Fruit fly (Drosophila melanogaster) whole organism, embryonic: ENCODE results near the gene CG12056.

Source experiments
- B-H2 ChIP-seq: fragments of 200-800 bp; sonication (Bioruptor generic); optimal IDR thresholded peaks from 2 replicates; lab custom pipeline; 2018; ENCODE audit warnings: missing biosample characterization, mild to moderate bottlenecking, missing genetic modification characterization
- CG12744 ChIP-seq: fragments of 200-800 bp; sonication (Bioruptor generic); optimal IDR thresholded peaks from 2 replicates; lab custom pipeline; 2016; ENCODE audit warnings: missing biosample characterization, missing genetic modification characterization
- CG13624 ChIP-seq: fragments of 200-800 bp; sonication (Bioruptor generic); optimal IDR thresholded peaks from 2 replicates; lab custom pipeline; 2016; ENCODE audit warnings: missing biosample characterization, missing genetic modification characterization
- CG30403 ChIP-seq: fragments of 200-800 bp; sonication (Bioruptor generic); optimal IDR thresholded peaks from 3 replicates; lab custom pipeline; 2016; ENCODE audit warnings: missing biosample characterization, missing genetic modification characterization
- CG4328 ChIP-seq: fragments of 200-800 bp; sonication (Bioruptor generic); optimal IDR thresholded peaks from 3 replicates; lab custom pipeline; 2017; ENCODE audit warnings: missing biosample characterization, missing genetic modification reagents, missing genetic modification characterization
- CG7786 ChIP-seq: fragments of 200-800 bp; sonication (Bioruptor generic); optimal IDR thresholded peaks from 2 replicates; lab custom pipeline; 2016; ENCODE audit warnings: missing biosample characterization, missing genetic modification characterization
- CG8281 ChIP-seq: fragments of 200-800 bp; sonication (Bioruptor generic); optimal IDR thresholded peaks from 2 replicates; lab custom pipeline; 2018; ENCODE audit warnings: missing biosample characterization, mild to moderate bottlenecking, missing genetic modification characterization, moderate library complexity
- D19B ChIP-seq: fragments of 200-800 bp; sonication (Bioruptor generic); optimal IDR thresholded peaks from 2 replicates; lab custom pipeline; 2017; ENCODE audit warnings: missing biosample characterization, mild to moderate bottlenecking, missing genetic modification characterization
- Dek ChIP-seq: fragments of 200-800 bp; sonication (Bioruptor generic); optimal IDR thresholded peaks from 3 replicates; lab custom pipeline; 2019; ENCODE audit warnings: missing biosample characterization, mild to moderate bottlenecking, missing genetic modification characterization, moderate library complexity
- Eip74EF ChIP-seq, 2 experiments: fragments of 200-800 bp in 1 of 2; fragments of >200 bp in 1 of 2; sonication (Bioruptor generic) in 1 of 2; optimal IDR thresholded peaks; 2 replicates each; lab custom pipeline; 2017 to 2019; ENCODE audit warnings: missing biosample characterization in 2 of 2, missing genetic modification characterization in 2 of 2, mild to moderate bottlenecking in 1 of 2, moderate library complexity in 1 of 2
- HLH54F ChIP-seq: fragments of 200-800 bp; sonication (Bioruptor generic); optimal IDR thresholded peaks from 3 replicates; lab custom pipeline; 2016; ENCODE audit warnings: missing biosample characterization, missing genetic modification characterization
- Opbp ChIP-seq: fragments of 200-800 bp; sonication (Bioruptor generic); IDR thresholded peaks from 3 replicates; pipeline ENCODE4 v1.3.6; 2022; ENCODE audit warnings: missing biosample characterization, missing genetic modification characterization; ENCODE audit not compliant: partially characterized antibody
- Tbp ChIP-seq: fragments of >200 bp; optimal IDR thresholded peaks from 2 replicates; lab custom pipeline; 2018; ENCODE audit warnings: missing biosample characterization, missing genetic modification characterization
- cg ChIP-seq: fragments of 200-800 bp; sonication (Bioruptor generic); optimal IDR thresholded peaks from 3 replicates; lab custom pipeline; 2019; ENCODE audit warnings: missing biosample characterization, mild to moderate bottlenecking, missing genetic modification characterization, moderate library complexity
- oc ChIP-seq: fragments of 200-800 bp; sonication (Bioruptor generic); optimal IDR thresholded peaks from 2 replicates; lab custom pipeline; 2018; ENCODE audit warnings: missing biosample characterization, mild to moderate bottlenecking, missing genetic modification characterization, moderate library complexity
- sim ChIP-seq: fragments of 200-800 bp; sonication (Bioruptor generic); IDR thresholded peaks from 2 replicates; pipeline ENCODE4 v1.3.6; 2022; ENCODE audit warnings: missing biosample characterization, missing genetic modification characterization

The CG12056 gene

DNA sequence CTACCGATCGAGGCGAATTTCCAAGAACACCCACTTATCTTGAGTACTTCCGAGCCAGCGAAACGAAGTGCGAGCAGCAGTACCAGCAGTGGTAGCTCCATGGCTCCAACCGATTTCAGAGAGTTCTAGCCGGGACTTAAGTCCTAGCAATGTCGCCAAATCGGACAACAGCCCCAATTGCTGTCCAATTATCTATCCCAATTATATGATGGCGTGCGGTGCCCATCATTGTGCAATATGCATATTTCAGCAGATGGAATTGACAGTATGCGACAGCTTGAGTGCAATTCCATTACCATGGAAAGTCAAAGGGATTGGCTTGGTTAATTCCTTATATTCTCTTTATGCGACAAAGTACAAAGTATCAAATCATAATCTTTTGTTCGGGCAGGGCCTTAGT is 44.0 kb downstream of the CG12056 start, which contains the start of gene Ir8a:
Gene Ir8a (minus strand): TSS at position 101 of the 400 bp plus-strand sequence.
- TF ChIP-seq Opbp (GFP tag; lab: Robert Waterston, UW) (no peak), Eip74EF (GFP tag; optimal IDR thresholded peaks at IDR 0.05; lab: Kevin White, UChicago) (no peak), CG4328 (GFP tag; lab: Kevin White, UChicago) (no peak), cg (GFP tag; lab: Kevin White, UChicago) (no peak), oc (tag; lab: Kevin White, UChicago) (no peak), CG30403 (GFP tag; lab: Kevin White, UChicago) (no peak), CG8281 (no peak), sim (GFP tag; lab: Robert Waterston, UW) (no peak), CG13624 (no peak), Dek (no peak), D19B (GFP tag; lab: Kevin White, UChicago) (no peak), Tbp (GFP tag; lab: Kevin White, UChicago) (no peak), HLH54F (GFP tag; lab: Kevin White, UChicago) (no peak), CG7786 (GFP tag; lab: Kevin White, UChicago) (no peak), CG12744 (no peak), B-H2 (no peak)
